Worm (Caenorhabditis elegans) whole organism, early embryonic: ENCODE results near the gene arrd-13.
A peak's percentile ranks its signal among the peaks of the same experiment; 100 is the strongest.

Experiments used
- B0310.2 ChIP-seq: sonication (generic microtip); optimal IDR thresholded peaks from 2 replicates; lab custom pipeline; 2016; ENCODE audit warnings: mild to moderate bottlenecking, missing genetic modification characterization, missing compliant biosample characterization
- F13C5.2 ChIP-seq: sonication (generic microtip); optimal IDR thresholded peaks from 2 replicates; lab custom pipeline; 2017; ENCODE audit warnings: mild to moderate bottlenecking, missing genetic modification characterization, inconsistent platforms, missing compliant biosample characterization
- aly-1 ChIP-seq: sonication (generic microtip); optimal IDR thresholded peaks from 2 replicates; lab custom pipeline; 2016; ENCODE audit warnings: missing genetic modification characterization, missing compliant biosample characterization
- ama-1 ChIP-seq: fragments of 150-350 bp; optimal IDR thresholded peaks from 2 replicates; lab custom pipeline; 2014
- ceh-13 ChIP-seq: fragments of 200-800 bp; sonication (Bioruptor generic); optimal IDR thresholded peaks from 2 replicates; lab custom pipeline; 2018; ENCODE audit warnings: mild to moderate bottlenecking, missing genetic modification characterization, missing compliant biosample characterization
- ceh-36 ChIP-seq: sonication (generic microtip); optimal IDR thresholded peaks from 2 replicates; lab custom pipeline; 2016; ENCODE audit warnings: missing genetic modification characterization, inconsistent platforms, missing compliant biosample characterization
- ets-7 ChIP-seq: sonication (generic microtip); optimal IDR thresholded peaks from 2 replicates; lab custom pipeline; 2016; ENCODE audit warnings: missing genotype, missing genetic modification characterization, missing compliant biosample characterization
- flt-1 ChIP-seq: fragments of 200-800 bp; sonication (Bioruptor generic); IDR thresholded peaks from 2 replicates; pipeline ENCODE4 v1.3.6; 2022; ENCODE audit warnings: missing genetic modification characterization, missing compliant biosample characterization
- hmbx-1 ChIP-seq: sonication (generic microtip); optimal IDR thresholded peaks from 2 replicates; lab custom pipeline; 2016; ENCODE audit warnings: mild to moderate bottlenecking, missing genetic modification characterization, missing compliant biosample characterization
- hmg-4 ChIP-seq: fragments of 200-800 bp; sonication (Bioruptor generic); optimal IDR thresholded peaks from 2 replicates; lab custom pipeline; 2018; ENCODE audit warnings: mild to moderate bottlenecking, missing genetic modification characterization, missing compliant biosample characterization
- hnd-1 ChIP-seq: sonication (generic microtip); optimal IDR thresholded peaks from 2 replicates; lab custom pipeline; 2016; ENCODE audit warnings: missing genetic modification characterization, missing compliant biosample characterization
- pes-1 ChIP-seq: fragments of 200-800 bp; sonication (Bioruptor generic); IDR thresholded peaks from 2 replicates; pipeline ENCODE4 v1.3.6; 2022; ENCODE audit warnings: missing genetic modification reagents, missing genetic modification characterization, missing compliant biosample characterization
- scrt-1 ChIP-seq: fragments of 200-800 bp; sonication (Bioruptor generic); IDR thresholded peaks from 2 replicates; pipeline ENCODE4 v1.3.6; 2022; ENCODE audit warnings: missing genetic modification characterization, missing compliant biosample characterization
- sea-1 ChIP-seq: fragments of 200-800 bp; sonication (Bioruptor generic); conservative IDR thresholded peaks from 2 replicates; pipeline ENCODE4 v1.3.6; 2022; ENCODE audit warnings: missing genetic modification characterization, missing compliant biosample characterization
- tbx-11 ChIP-seq: fragments of 200-800 bp; sonication (Bioruptor generic); IDR thresholded peaks from 2 replicates; pipeline ENCODE4 v1.3.6; 2022; ENCODE audit warnings: missing genetic modification characterization, missing compliant biosample characterization
- tbx-37 ChIP-seq: fragments of 200-800 bp; sonication (Bioruptor generic); conservative IDR thresholded peaks from 2 replicates; pipeline ENCODE4 v1.3.6; 2022; ENCODE audit warnings: missing genetic modification reagents, missing genetic modification characterization, missing compliant biosample characterization
- tra-4 ChIP-seq: sonication (generic microtip); optimal IDR thresholded peaks from 2 replicates; lab custom pipeline; 2017; ENCODE audit warnings: missing genetic modification characterization, missing compliant biosample characterization

arrd-13 gene

ce11 chrII:13737751-13738525, 20.3 kb upstream of the arrd-13 start:
- TF ChIP-seq hmg-4 (GFP tag; lab: Kevin White, UChicago) (no peak), aly-1 (tag; lab: Kevin White, UChicago) (no peak), scrt-1 (GFP tag; lab: Robert Waterston, UW) (no peak), flt-1 (GFP tag; lab: Robert Waterston, UW) (no peak), ceh-36 (tag; lab: Kevin White, UChicago) (no peak), hmbx-1 (tag; lab: Kevin White, UChicago) (no peak), B0310.2 (tag; lab: Kevin White, UChicago) (no peak), sea-1 (0 out of 2 replicates have a peak, but pooled peaks have one; percentile 32)

DNA sequence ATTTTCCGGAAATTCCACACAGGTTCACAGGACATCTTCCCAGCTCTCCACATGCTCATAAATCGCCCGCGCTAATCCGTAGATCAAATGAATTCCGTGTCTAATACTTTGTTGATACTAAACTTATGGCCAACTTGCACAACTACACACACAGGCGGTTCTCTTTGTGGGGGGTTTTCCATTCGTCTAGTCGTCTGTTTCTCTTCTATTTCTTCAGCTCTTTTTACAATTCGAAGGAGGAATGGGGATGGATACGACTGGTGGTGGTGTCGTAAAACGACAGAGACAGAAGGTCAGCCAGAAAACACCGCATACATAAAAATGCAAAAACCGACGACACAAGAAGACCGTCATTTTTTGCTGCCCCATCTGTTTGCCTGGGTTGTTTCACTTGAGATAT, 18.8 kb upstream of the arrd-13 start:
- TF ChIP-seq ceh-36 (tag; lab: Kevin White, UChicago) (peak; percentile 22), hmbx-1 (tag; lab: Kevin White, UChicago) (no peak)

DNA sequence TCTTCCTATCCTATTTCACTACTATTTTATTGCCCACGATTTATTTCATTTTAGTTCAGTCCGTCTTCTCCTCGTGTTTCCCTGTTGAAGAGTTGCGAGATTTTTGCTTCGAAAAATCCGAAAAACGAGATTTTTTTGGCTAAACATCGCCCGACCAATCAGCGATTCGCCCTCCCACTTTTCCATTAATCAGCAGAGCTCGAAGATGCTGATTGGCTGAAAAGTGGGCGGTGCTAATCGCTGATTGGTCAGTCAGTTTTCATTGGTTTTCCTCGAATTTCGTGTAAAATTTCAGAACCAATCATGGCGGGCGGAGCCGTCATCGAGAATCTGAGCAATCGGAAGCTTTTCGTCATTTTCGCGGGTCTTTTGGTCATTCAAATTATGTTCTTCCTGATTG, 16.8 kb upstream of the arrd-13 start, which contains the start of gene mig-14:
TSS of gene mig-14 (plus strand) at position 290 of the 400 bp plus-strand sequence.
- no peak for TF ChIP-seq aly-1 (tag; lab: Kevin White, UChicago)
- no peak for TF ChIP-seq ceh-36 (tag; lab: Kevin White, UChicago)
- TF ChIP-seq F13C5.2 (tag; lab: Kevin White, UChicago): no peak
- no peak for TF ChIP-seq scrt-1 (GFP tag; lab: Robert Waterston, UW)
- no peak for TF ChIP-seq hmg-4 (GFP tag; lab: Kevin White, UChicago)
- TF ChIP-seq ets-7: no peak
- TF ChIP-seq ama-1 (lab: Kevin White, UChicago): no peak
- TF ChIP-seq tbx-37 (GFP tag; lab: Robert Waterston, UW): no peak

DNA sequence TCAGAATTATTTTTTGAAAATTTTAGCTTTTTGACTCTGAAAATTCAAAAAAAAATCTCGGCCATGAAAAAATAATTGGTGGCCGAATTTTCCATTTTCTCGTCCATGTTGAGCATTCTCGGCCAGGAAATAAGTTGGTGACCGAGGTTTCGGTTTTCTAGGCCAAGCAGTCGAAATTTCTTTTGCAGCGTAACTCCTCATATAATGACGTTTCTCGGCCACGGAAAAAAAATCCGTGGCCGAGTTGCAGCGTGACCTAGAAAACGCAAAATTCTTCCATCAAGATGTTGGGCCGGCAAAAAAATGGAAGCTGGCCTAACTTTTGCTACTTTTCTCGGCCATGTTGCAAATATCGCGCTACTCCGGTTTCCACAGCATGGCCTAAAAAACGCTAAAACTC, 8.1 kb upstream of the arrd-13 start:
- no peak for TF ChIP-seq sea-1
- TF ChIP-seq hnd-1 (tag; lab: Kevin White, UChicago): no peak
- no peak for TF ChIP-seq B0310.2 (tag; lab: Kevin White, UChicago)
- no peak for TF ChIP-seq ama-1 (lab: Kevin White, UChicago)
- no peak for TF ChIP-seq ceh-36 (tag; lab: Kevin White, UChicago)
- no peak for TF ChIP-seq hmg-4 (GFP tag; lab: Kevin White, UChicago)
- no peak for TF ChIP-seq tbx-37 (GFP tag; lab: Robert Waterston, UW)
- no peak for TF ChIP-seq ceh-13
- TF ChIP-seq tbx-11 (GFP tag; lab: Robert Waterston, UW): no peak

DNA sequence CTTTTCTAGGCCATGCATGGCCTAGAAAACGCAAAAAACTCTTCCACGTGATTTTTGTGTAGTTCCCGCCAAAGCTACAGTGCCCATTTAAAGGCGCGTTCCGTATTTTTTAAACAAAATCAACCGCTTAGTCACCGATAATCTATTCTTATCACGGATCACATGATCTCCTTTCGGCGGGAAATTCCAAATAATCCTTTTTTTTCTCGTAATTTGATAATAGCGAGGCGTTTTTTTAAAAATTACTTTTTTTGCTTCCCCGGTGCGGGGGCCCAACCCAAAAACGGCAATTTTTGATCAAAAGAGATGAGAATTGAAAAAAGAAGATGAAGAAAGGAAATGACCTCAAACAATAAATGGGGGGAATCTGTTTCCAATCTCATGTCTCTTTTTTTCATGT, 7.2 kb upstream of the arrd-13 start:
- TF ChIP-seq aly-1 (tag; lab: Kevin White, UChicago) (no peak), hnd-1 (tag; lab: Kevin White, UChicago) (no peak), hmbx-1 (tag; lab: Kevin White, UChicago) (no peak), scrt-1 (GFP tag; lab: Robert Waterston, UW) (no peak)

ce11 chrII:13752016-13752415, 6.2 kb upstream of the arrd-13 start, which contains the start of gene arrd-14:
arrd-14 (plus strand) TSS chrII:13752316.
- TF ChIP-seq tbx-11 (GFP tag; lab: Robert Waterston, UW) (no peak), hnd-1 (tag; lab: Kevin White, UChicago) (no peak), sea-1 (no peak), tra-4 (no peak)

- TF ChIP-seq flt-1 (GFP tag; lab: Robert Waterston, UW): no peak
- TF ChIP-seq tbx-37 (GFP tag; lab: Robert Waterston, UW): no peak
- TF ChIP-seq hnd-1 (tag; lab: Kevin White, UChicago): no peak
- TF ChIP-seq ceh-13: no peak
- no peak for TF ChIP-seq aly-1 (tag; lab: Kevin White, UChicago)
- TF ChIP-seq B0310.2 (tag; lab: Kevin White, UChicago): no peak
- no peak for TF ChIP-seq ceh-36 (tag; lab: Kevin White, UChicago)
- no peak for TF ChIP-seq ama-1 (lab: Kevin White, UChicago)
- no peak for TF ChIP-seq ets-7
- TF ChIP-seq sea-1: no peak
- no peak for TF ChIP-seq hmbx-1 (tag; lab: Kevin White, UChicago)
- no peak for TF ChIP-seq scrt-1 (GFP tag; lab: Robert Waterston, UW)
Measured at ce11 chrII:13756232-13756631, 2.0 kb upstream of the arrd-13 start.

DNA sequence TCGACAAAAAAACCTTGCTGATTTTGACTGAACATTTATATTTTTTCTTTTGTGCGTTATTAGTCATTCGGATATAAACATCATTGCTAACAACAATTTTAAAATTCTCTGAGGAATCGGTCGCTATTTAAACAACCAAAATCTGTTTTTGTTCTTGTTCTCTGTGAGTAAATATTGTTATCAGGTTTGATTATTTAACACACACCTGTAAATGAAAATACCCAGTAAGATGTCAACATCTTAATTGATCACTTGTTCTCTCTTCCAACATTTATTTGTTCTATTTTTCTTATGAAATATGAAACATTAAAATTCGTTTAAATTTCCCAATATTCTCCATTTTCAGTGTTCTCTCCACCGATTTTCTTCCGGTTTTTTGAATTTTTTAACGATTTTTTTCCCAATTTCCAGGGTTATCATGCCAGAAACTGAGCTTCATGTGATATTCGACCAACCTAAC, 4.8 kb downstream of the arrd-13 start, which contains the start of gene arrd-11:
TSS of gene arrd-11 (plus strand) at position 410 of the 460 bp plus-strand sequence.
- TF ChIP-seq hnd-1 (tag; lab: Kevin White, UChicago) (no peak), aly-1 (tag; lab: Kevin White, UChicago) (no peak), tra-4 (no peak), pes-1 (no peak), hmg-4 (GFP tag; lab: Kevin White, UChicago) (no peak), ets-7 (no peak), ceh-13 (no peak), F13C5.2 (tag; lab: Kevin White, UChicago) (no peak), tbx-11 (GFP tag; lab: Robert Waterston, UW) (no peak), ama-1 (lab: Kevin White, UChicago) (no peak), ceh-36 (tag; lab: Kevin White, UChicago) (no peak), scrt-1 (GFP tag; lab: Robert Waterston, UW) (no peak)
